Worm (Caenorhabditis elegans) whole organism, mixed stage, embryonic: Measurements from ENCODE around the gene C45G9.11.

Experiments
- lin-13 ChIP-seq: fragments of 150-350 bp; optimal IDR thresholded peaks from 2 replicates; lab custom pipeline; 2014; ENCODE audit warnings: missing biosample characterization, missing genetic modification characterization
- snpc-4 ChIP-seq: fragments of 150-350 bp; optimal IDR thresholded peaks from 2 replicates; lab custom pipeline; 2014; ENCODE audit warnings: missing biosample characterization, missing genetic modification characterization
- ztf-11 ChIP-seq: fragments of 150-350 bp; optimal IDR thresholded peaks from 2 replicates; lab custom pipeline; 2014; ENCODE audit warnings: missing biosample characterization, missing genetic modification characterization

- TF ChIP-seq ztf-11 (tag; lab: Kevin White, UChicago) (no peak), lin-13 (no peak), snpc-4 (tag; lab: Kevin White, UChicago) (no peak)
These were observed 16.6 kb downstream of the C45G9.11 start, which contains the start of gene C45G9.15 for ce11 chrIII:5051949-5052348.
